Fruit fly (Drosophila melanogaster) whole organism, embryonic: ENCODE data around the gene Gr33a.

Experiments
- Antp ChIP-seq: fragments of 200-800 bp; sonication (Bioruptor generic); optimal IDR thresholded peaks from 3 replicates; lab custom pipeline; 2016; ENCODE audit warnings: missing biosample characterization, missing genetic modification characterization
- Atf-2 ChIP-seq: fragments of 200-800 bp; sonication (Bioruptor generic); optimal IDR thresholded peaks from 2 replicates; lab custom pipeline; 2016; ENCODE audit warnings: missing biosample characterization, missing genetic modification characterization
- Atf3 ChIP-seq: fragments of 200-800 bp; sonication (Bioruptor generic); optimal IDR thresholded peaks from 3 replicates; lab custom pipeline; 2016; ENCODE audit warnings: missing biosample characterization, missing genetic modification characterization
- Bgb ChIP-seq: fragments of 200-800 bp; sonication (Bioruptor generic); IDR thresholded peaks from 2 replicates; pipeline ENCODE4 v1.3.6; 2022; ENCODE audit warnings: missing biosample characterization, missing genetic modification characterization; ENCODE audit not compliant: partially characterized antibody
- C15 ChIP-seq: fragments of 200-800 bp; sonication (Bioruptor generic); IDR thresholded peaks from 3 replicates; pipeline ENCODE4 v1.3.6; 2022; ENCODE audit warnings: missing biosample characterization, missing genetic modification characterization
- CG10431 ChIP-seq: fragments of 200-800 bp; sonication (Bioruptor generic); optimal IDR thresholded peaks from 3 replicates; lab custom pipeline; 2018; ENCODE audit warnings: missing biosample characterization, mild to moderate bottlenecking, missing genetic modification characterization
- CG10959 ChIP-seq: fragments of 200-800 bp; sonication (Bioruptor generic); IDR thresholded peaks from 2 replicates; pipeline ENCODE4 v1.3.6; 2022; ENCODE audit warnings: missing biosample characterization, missing genetic modification characterization
- CG11247 ChIP-seq: fragments of 200-800 bp; sonication (Bioruptor generic); IDR thresholded peaks from 2 replicates; pipeline ENCODE4 v1.3.6; 2022; ENCODE audit warnings: missing biosample characterization, missing genetic modification characterization
- CG12769 ChIP-seq: fragments of 200-800 bp; sonication (Bioruptor generic); optimal IDR thresholded peaks from 2 replicates; lab custom pipeline; 2019; ENCODE audit warnings: missing biosample characterization, mild to moderate bottlenecking, missing genetic modification characterization, moderate library complexity
- CG15696 ChIP-seq: fragments of 200-800 bp; sonication (Bioruptor generic); optimal IDR thresholded peaks from 2 replicates; lab custom pipeline; 2019; ENCODE audit warnings: missing biosample characterization, mild to moderate bottlenecking, missing genetic modification characterization, moderate library complexity
- CG16815 ChIP-seq: fragments of 200-800 bp; sonication (Bioruptor generic); optimal IDR thresholded peaks from 3 replicates; lab custom pipeline; 2017; ENCODE audit warnings: missing biosample characterization, mild to moderate bottlenecking, missing genetic modification characterization
- CG17328 ChIP-seq: fragments of 200-800 bp; sonication (Bioruptor generic); IDR thresholded peaks from 2 replicates; pipeline ENCODE4 v1.3.6; 2022; ENCODE audit warnings: missing biosample characterization, missing genetic modification characterization
- CG2199 ChIP-seq: fragments of 200-800 bp; sonication (Bioruptor generic); IDR thresholded peaks from 3 replicates; pipeline ENCODE4 v1.3.6; 2022; ENCODE audit warnings: missing biosample characterization, missing genetic modification characterization
- CG30403 ChIP-seq: fragments of 200-800 bp; sonication (Bioruptor generic); optimal IDR thresholded peaks from 3 replicates; lab custom pipeline; 2016; ENCODE audit warnings: missing biosample characterization, missing genetic modification characterization
- CG3065 ChIP-seq: fragments of 200-800 bp; sonication (Bioruptor generic); optimal IDR thresholded peaks from 2 replicates; lab custom pipeline; 2016; ENCODE audit warnings: missing biosample characterization, missing genetic modification characterization
- CG32772 ChIP-seq: fragments of 200-800 bp; sonication (Bioruptor generic); IDR thresholded peaks from 2 replicates; pipeline ENCODE4 v1.3.6; 2022; ENCODE audit warnings: missing biosample characterization, missing genetic modification characterization
- CG33213 ChIP-seq: fragments of 200-800 bp; sonication (Bioruptor generic); optimal IDR thresholded peaks from 3 replicates; lab custom pipeline; 2016; ENCODE audit warnings: missing biosample characterization, missing genetic modification characterization
- CG34224 ChIP-seq: fragments of 200-800 bp; sonication (Bioruptor generic); IDR thresholded peaks from 3 replicates; pipeline ENCODE4 v1.3.6; 2022; ENCODE audit warnings: missing biosample characterization, missing genetic modification characterization; ENCODE audit not compliant: partially characterized antibody
- CG4282 ChIP-seq: fragments of 200-800 bp; sonication (Bioruptor generic); optimal IDR thresholded peaks from 2 replicates; lab custom pipeline; 2016; ENCODE audit warnings: missing biosample characterization, missing genetic modification characterization
- CG6683 ChIP-seq: fragments of 200-800 bp; sonication (Bioruptor generic); optimal IDR thresholded peaks from 2 replicates; lab custom pipeline; 2017; ENCODE audit warnings: missing biosample characterization, mild to moderate bottlenecking, missing genetic modification characterization, missing genetic modification reagents
- CG6765 ChIP-seq: fragments of 200-800 bp; sonication (Bioruptor generic); optimal IDR thresholded peaks from 3 replicates; lab custom pipeline; 2017; ENCODE audit warnings: missing biosample characterization, mild to moderate bottlenecking, missing genetic modification characterization
- CG7839 ChIP-seq: fragments of 200-800 bp; sonication (Bioruptor generic); optimal IDR thresholded peaks from 3 replicates; lab custom pipeline; 2018; ENCODE audit warnings: missing biosample characterization, mild to moderate bottlenecking, missing genetic modification characterization, moderate library complexity
- CG8290 ChIP-seq, 3 experiments: fragments of 200-800 bp; sonication (Bioruptor generic); optimal IDR thresholded peaks; 2 replicates each; lab custom pipeline; 2016 to 2019; ENCODE audit warnings: missing biosample characterization in 3 of 3, missing genetic modification characterization in 3 of 3, mild to moderate bottlenecking in 2 of 3, moderate library complexity in 1 of 3
- CG9876 ChIP-seq: fragments of 200-800 bp; sonication (Bioruptor generic); optimal IDR thresholded peaks from 2 replicates; lab custom pipeline; 2016; ENCODE audit warnings: missing biosample characterization, missing genetic modification characterization
- Camta ChIP-seq: fragments of 200-800 bp; sonication (Bioruptor generic); optimal IDR thresholded peaks from 2 replicates; lab custom pipeline; 2016; ENCODE audit warnings: missing biosample characterization, missing genetic modification characterization
- Dad ChIP-seq: fragments of 200-800 bp; sonication (Bioruptor generic); optimal IDR thresholded peaks from 3 replicates; lab custom pipeline; 2016; ENCODE audit warnings: missing biosample characterization, missing genetic modification characterization
- Fer2 ChIP-seq: fragments of 200-800 bp; sonication (Bioruptor generic); optimal IDR thresholded peaks from 2 replicates; lab custom pipeline; 2018; ENCODE audit warnings: missing biosample characterization, mild to moderate bottlenecking, missing genetic modification characterization, moderate library complexity
- Hey ChIP-seq: fragments of 200-800 bp; sonication (Bioruptor generic); optimal IDR thresholded peaks from 3 replicates; lab custom pipeline; 2018; ENCODE audit warnings: missing biosample characterization, mild to moderate bottlenecking, missing genetic modification characterization
- Hmr ChIP-seq: fragments of 200-800 bp; sonication (Bioruptor generic); optimal IDR thresholded peaks from 3 replicates; lab custom pipeline; 2017; ENCODE audit warnings: mild to moderate bottlenecking, missing biosample characterization, missing genetic modification reagents, missing genetic modification characterization
- MBD-R2 ChIP-seq: fragments of 200-800 bp; sonication (Bioruptor generic); IDR thresholded peaks from 2 replicates; pipeline ENCODE4 v1.3.6; 2022; ENCODE audit warnings: missing biosample characterization, missing genetic modification characterization
- MESR4 ChIP-seq: fragments of 200-800 bp; sonication (Bioruptor generic); optimal IDR thresholded peaks from 2 replicates; lab custom pipeline; 2018; ENCODE audit warnings: missing biosample characterization, mild to moderate bottlenecking, missing genetic modification characterization, moderate library complexity
- Mes4 ChIP-seq: fragments of 200-800 bp; sonication (Bioruptor generic); optimal IDR thresholded peaks from 2 replicates; lab custom pipeline; 2016; ENCODE audit warnings: missing biosample characterization, missing genetic modification characterization
- Myb ChIP-seq: fragments of 200-800 bp; sonication (Bioruptor generic); optimal IDR thresholded peaks from 2 replicates; lab custom pipeline; 2016; ENCODE audit warnings: missing biosample characterization, missing genetic modification characterization
- Oaz ChIP-seq: fragments of 200-800 bp; sonication (Bioruptor generic); IDR thresholded peaks from 2 replicates; pipeline ENCODE4 v1.3.6; 2022; ENCODE audit warnings: missing biosample characterization, missing genetic modification characterization
- Optix ChIP-seq: fragments of 200-800 bp; sonication (Bioruptor generic); IDR thresholded peaks from 3 replicates; pipeline ENCODE4 v1.3.6; 2022; ENCODE audit warnings: missing biosample characterization, missing genetic modification characterization
- Sox100B ChIP-seq: fragments of 200-800 bp; sonication (Bioruptor generic); optimal IDR thresholded peaks from 3 replicates; lab custom pipeline; 2018; ENCODE audit warnings: missing biosample characterization, mild to moderate bottlenecking, missing genetic modification characterization
- Spps ChIP-seq: fragments of 200-800 bp; sonication (Bioruptor generic); optimal IDR thresholded peaks from 2 replicates; lab custom pipeline; 2018; ENCODE audit warnings: missing biosample characterization, mild to moderate bottlenecking, missing genetic modification characterization
- al ChIP-seq: fragments of 200-800 bp; sonication (Bioruptor generic); IDR thresholded peaks from 2 replicates; pipeline ENCODE4 v1.3.6; 2022; ENCODE audit warnings: missing biosample characterization, missing genetic modification characterization
- cato ChIP-seq: fragments of 200-800 bp; sonication (Bioruptor generic); optimal IDR thresholded peaks from 2 replicates; lab custom pipeline; 2016; ENCODE audit warnings: missing biosample characterization, missing genetic modification characterization, borderline replicate concordance
- crol ChIP-seq: fragments of 200-800 bp; sonication (Bioruptor generic); IDR thresholded peaks from 2 replicates; pipeline ENCODE4 v1.3.6; 2022; ENCODE audit warnings: missing biosample characterization, missing genetic modification characterization
- esg ChIP-seq: fragments of 200-800 bp; sonication (Bioruptor generic); conservative IDR thresholded peaks from 2 replicates; pipeline ENCODE4 v1.3.6; 2022; ENCODE audit warnings: missing biosample characterization, missing genetic modification characterization
- gce ChIP-seq: fragments of 200-800 bp; sonication (Bioruptor generic); IDR thresholded peaks from 3 replicates; pipeline ENCODE4 v1.3.6; 2022; ENCODE audit warnings: missing biosample characterization, missing genetic modification characterization
- kay ChIP-seq: fragments of 200-800 bp; sonication (Bioruptor generic); optimal IDR thresholded peaks from 2 replicates; lab custom pipeline; 2016; ENCODE audit warnings: missing biosample characterization, missing genetic modification characterization
- klu ChIP-seq: fragments of 200-800 bp; sonication (Bioruptor generic); IDR thresholded peaks from 2 replicates; pipeline ENCODE4 v1.3.6; 2022; ENCODE audit warnings: missing biosample characterization, missing genetic modification characterization
- pho ChIP-seq: fragments of 200-800 bp; sonication (Bioruptor generic); optimal IDR thresholded peaks from 2 replicates; lab custom pipeline; 2016; ENCODE audit warnings: missing biosample characterization, missing genetic modification characterization
- repo ChIP-seq: fragments of 200-800 bp; sonication (Bioruptor generic); optimal IDR thresholded peaks from 2 replicates; lab custom pipeline; 2016; ENCODE audit warnings: missing biosample characterization, missing genetic modification characterization
- run ChIP-seq: fragments of 200-800 bp; sonication (Bioruptor generic); optimal IDR thresholded peaks from 3 replicates; lab custom pipeline; 2018; ENCODE audit warnings: missing biosample characterization, mild to moderate bottlenecking, missing genetic modification characterization
- slou ChIP-seq: fragments of 200-800 bp; sonication (Bioruptor generic); optimal IDR thresholded peaks from 3 replicates; lab custom pipeline; 2016; ENCODE audit warnings: missing biosample characterization, missing genetic modification characterization
- so ChIP-seq: fragments of 200-800 bp; sonication (Bioruptor generic); IDR thresholded peaks from 3 replicates; pipeline ENCODE4 v1.3.6; 2022; ENCODE audit warnings: missing biosample characterization, missing genetic modification characterization
- twi ChIP-seq: fragments of 200-800 bp; optimal IDR thresholded peaks from 2 replicates; lab custom pipeline; 2019; ENCODE audit warnings: missing biosample characterization, mild to moderate bottlenecking, missing genetic modification characterization, moderate library complexity
- tx ChIP-seq: fragments of 200-800 bp; sonication (Bioruptor generic); optimal IDR thresholded peaks from 2 replicates; lab custom pipeline; 2016; ENCODE audit warnings: missing biosample characterization, missing genetic modification characterization

The Gr33a gene

DNA sequence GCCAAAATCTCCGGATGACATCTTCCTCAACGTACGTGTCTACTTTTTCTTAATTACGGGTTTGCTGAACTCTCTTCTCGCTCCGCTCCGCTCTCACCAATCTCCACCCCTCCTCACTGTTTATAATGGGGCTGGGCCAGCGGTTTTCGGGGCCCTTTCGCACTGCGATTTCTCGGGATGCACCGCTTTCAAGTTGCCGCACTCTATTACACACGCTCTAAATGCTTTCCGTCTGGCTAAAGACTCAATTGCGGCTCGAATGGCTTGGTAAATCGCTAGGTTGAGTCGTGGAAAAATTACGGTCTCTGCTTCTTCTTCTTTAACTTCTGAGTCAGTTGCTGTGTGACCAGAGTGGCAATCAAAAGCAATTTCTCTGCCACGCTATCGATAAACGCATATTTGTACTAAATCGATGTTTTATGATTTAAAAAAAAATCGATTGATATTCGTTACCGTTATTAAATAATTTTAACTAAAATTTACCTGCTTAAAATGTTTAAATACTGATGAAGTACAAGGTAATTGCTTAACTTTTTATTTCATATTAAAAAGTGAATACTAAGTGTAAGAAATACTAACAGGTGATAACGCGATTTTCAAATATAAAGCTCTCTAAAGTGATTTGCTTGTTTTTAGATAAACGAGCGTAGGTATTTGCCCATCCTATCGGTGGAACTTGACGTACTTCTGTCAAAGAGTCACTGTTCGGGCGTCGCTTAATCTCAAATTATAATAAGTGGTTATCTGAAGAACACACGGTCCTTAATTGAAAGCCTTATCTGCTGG lies 28.8 kb upstream of the Gr33a start, which contains the start of the genes Rab6 and Phae1 (continued):
- no peak for TF ChIP-seq cato
- no peak for TF ChIP-seq CG11247 (GFP tag; lab: Robert Waterston, UW)
- TF ChIP-seq CG6765: no peak
- no peak for TF ChIP-seq CG9876 (GFP tag; lab: Kevin White, UChicago)
- no peak for TF ChIP-seq CG10959 (GFP tag; lab: Robert Waterston, UW)
- TF ChIP-seq MESR4 (GFP tag; lab: Kevin White, UChicago): peak; percentile 99
- no peak for TF ChIP-seq Camta (GFP tag; lab: Kevin White, UChicago)
- TF ChIP-seq CG6683 (GFP tag; lab: Kevin White, UChicago): no peak
- no peak for TF ChIP-seq gce (GFP tag; lab: Robert Waterston, UW)
- TF ChIP-seq CG2199 (GFP tag; lab: Robert Waterston, UW): no peak
- no peak for TF ChIP-seq so (GFP tag; lab: Robert Waterston, UW)
- no peak for TF ChIP-seq run (tag; lab: Kevin White, UChicago)
- TF ChIP-seq crol: peak; percentile 83
- no peak for TF ChIP-seq repo (GFP tag; lab: Kevin White, UChicago)
- no peak for TF ChIP-seq al (GFP tag; lab: Robert Waterston, UW)
- TF ChIP-seq Hmr (GFP tag; lab: Kevin White, UChicago): no peak
- no peak for TF ChIP-seq CG10431 (GFP tag; lab: Kevin White, UChicago)
- no peak for TF ChIP-seq Oaz (GFP tag; lab: Robert Waterston, UW)
- TF ChIP-seq Myb (GFP tag; lab: Kevin White, UChicago): peak; percentile 92
- no peak for TF ChIP-seq CG15696 (tag; lab: Kevin White, UChicago)
- peak; percentile 50 for TF ChIP-seq Hey
- TF ChIP-seq CG3065 (GFP tag; lab: Kevin White, UChicago): no peak
- no peak for TF ChIP-seq twi
- no peak for TF ChIP-seq CG17328 (GFP tag; lab: Robert Waterston, UW)
- TF ChIP-seq Atf-2 (GFP tag; lab: Kevin White, UChicago): no peak
- TF ChIP-seq Atf3 (GFP tag; lab: Kevin White, UChicago): no peak
- TF ChIP-seq kay (GFP tag; lab: Kevin White, UChicago): peak; percentile 94
- TF ChIP-seq CG33213 (GFP tag; lab: Kevin White, UChicago): no peak
- TF ChIP-seq CG34224 (GFP tag; lab: Robert Waterston, UW): peak; percentile 71
- no peak for TF ChIP-seq Antp (GFP tag; lab: Kevin White, UChicago)
- TF ChIP-seq Dad (GFP tag; lab: Kevin White, UChicago): no peak
- peak; percentile 87 for TF ChIP-seq Bgb
- TF ChIP-seq Spps (tag; lab: Kevin White, UChicago): no peak
- TF ChIP-seq klu (GFP tag; lab: Robert Waterston, UW): no peak
- TF ChIP-seq CG7839 (tag; lab: Kevin White, UChicago): no peak
- no peak for TF ChIP-seq slou (GFP tag; lab: Kevin White, UChicago)
- TF ChIP-seq CG12769 (tag; lab: Kevin White, UChicago): no peak
- TF ChIP-seq MBD-R2 (GFP tag; lab: Robert Waterston, UW): peak; percentile 44; the same call in 1 of the 2 replicates
- no peak for TF ChIP-seq tx
- peak; percentile 59 for TF ChIP-seq CG8290 (GFP tag; optimal IDR thresholded peaks at IDR 0.05; lab: Kevin White, UChicago)
- TF ChIP-seq CG8290 (tag; optimal IDR thresholded peaks at IDR 0.05; lab: Kevin White, UChicago): no peak
- no peak for TF ChIP-seq CG30403 (GFP tag; lab: Kevin White, UChicago)
- TF ChIP-seq C15 (GFP tag; lab: Robert Waterston, UW): no peak
- no peak for TF ChIP-seq Mes4 (GFP tag; lab: Kevin White, UChicago)
- no peak for TF ChIP-seq esg (GFP tag; lab: Robert Waterston, UW)
- no peak for TF ChIP-seq Fer2 (tag; lab: Kevin White, UChicago)
- TF ChIP-seq pho (GFP tag; lab: Kevin White, UChicago): no peak
- TF ChIP-seq CG32772: no peak
- TF ChIP-seq Sox100B (GFP tag; lab: Kevin White, UChicago): no peak
- no peak for TF ChIP-seq Optix (GFP tag; lab: Robert Waterston, UW)
- no peak for TF ChIP-seq CG16815 (GFP tag; lab: Kevin White, UChicago)
- TF ChIP-seq CG4282 (GFP tag; lab: Kevin White, UChicago): no peak
